Worm (Caenorhabditis elegans) whole organism, L2 larva: ENCODE results near the gene tyr-2.

ENCODE experiments used
- ZK546.5 ChIP-seq: sonication (generic microtip); optimal IDR thresholded peaks from 2 replicates; lab custom pipeline; 2017; ENCODE audit warnings: missing biosample characterization, missing genetic modification characterization
- ama-1 ChIP-seq: fragments of 150-350 bp; optimal IDR thresholded peaks from 2 replicates; lab custom pipeline; 2018; ENCODE audit warnings: inconsistent platforms
- lin-11 ChIP-seq: fragments of 150-350 bp; sonication (generic microtip); optimal IDR thresholded peaks from 2 replicates; lab custom pipeline; 2014; ENCODE audit warnings: missing biosample characterization, missing genetic modification characterization, inconsistent platforms, mixed read lengths
- lsy-2 ChIP-seq, 2 experiments: fragments of 150-350 bp in 1 of 2; sonication (generic microtip) in 1 of 2; optimal IDR thresholded peaks; 2 replicates each; lab custom pipeline; 2014 to 2017; ENCODE audit warnings: missing biosample characterization in 2 of 2, missing genetic modification characterization in 2 of 2
- nhr-237 ChIP-seq: fragments of 150-350 bp; optimal IDR thresholded peaks from 2 replicates; lab custom pipeline; 2014; ENCODE audit warnings: missing biosample characterization, missing genetic modification characterization
- zag-1 ChIP-seq: fragments of 150-350 bp; optimal IDR thresholded peaks from 2 replicates; lab custom pipeline; 2014; ENCODE audit warnings: missing biosample characterization, missing genetic modification characterization

DNA sequence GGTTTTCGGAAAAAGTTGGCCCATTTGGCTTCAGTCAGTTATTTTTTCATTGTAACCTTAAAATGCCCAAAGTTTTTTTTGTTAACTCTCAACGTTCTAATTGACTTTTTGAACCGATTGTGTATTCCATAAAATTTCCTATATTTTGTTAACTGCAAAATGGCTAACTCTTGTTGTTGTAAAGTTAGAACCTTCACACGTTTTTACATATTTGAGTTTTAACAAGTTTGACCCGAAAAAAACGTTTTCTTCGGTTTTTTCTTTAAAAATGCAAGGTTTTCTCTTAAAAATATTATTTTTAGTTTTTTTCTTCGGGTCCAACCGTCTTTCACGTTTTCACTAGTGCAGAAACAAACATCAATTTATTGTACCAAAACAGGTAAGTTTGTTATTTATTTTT lies 42.3 kb upstream of the tyr-2 start, which contains the start of gene lit-1:
- no peak for TF ChIP-seq ama-1 (lab: Kevin White, UChicago)
- no peak for TF ChIP-seq lsy-2 (tag; optimal IDR thresholded peaks at IDR 0.05; lab: Kevin White, UChicago)
- TF ChIP-seq lin-11 (tag; lab: Kevin White, UChicago): no peak
- TF ChIP-seq ZK546.5 (tag; lab: Kevin White, UChicago): no peak
- TF ChIP-seq zag-1 (tag; lab: Kevin White, UChicago): no peak
- no peak for TF ChIP-seq nhr-237 (tag; lab: Kevin White, UChicago)
